Worm (Caenorhabditis elegans) whole organism, midembryonic: Measurements from ENCODE around the gene srp-8.

Source experiments
- T22C8.4 ChIP-seq: fragments of 200-800 bp; sonication (Bioruptor generic); IDR thresholded peaks from 2 replicates; pipeline ENCODE4 v1.3.6; 2022; ENCODE audit warnings: missing genetic modification characterization, missing compliant biosample characterization
- cog-1 ChIP-seq: sonication (generic microtip); optimal IDR thresholded peaks from 2 replicates; lab custom pipeline; 2016; ENCODE audit warnings: missing genetic modification characterization, missing compliant biosample characterization
- flt-1 ChIP-seq: fragments of 200-800 bp; sonication (Bioruptor generic); IDR thresholded peaks from 2 replicates; pipeline ENCODE4 v1.3.6; 2022; ENCODE audit warnings: missing genetic modification characterization, missing compliant biosample characterization
- klf-2 ChIP-seq: fragments of 200-800 bp; sonication (Bioruptor generic); conservative IDR thresholded peaks from 2 replicates; pipeline ENCODE4 v1.3.6; 2022; ENCODE audit warnings: missing genetic modification reagents, missing genetic modification characterization, missing compliant biosample characterization
- med-1 ChIP-seq: sonication (generic microtip); optimal IDR thresholded peaks from 2 replicates; lab custom pipeline; 2017; ENCODE audit warnings: missing genetic modification characterization, mild to moderate bottlenecking, missing compliant biosample characterization, antibody characterized with exemption, missing genetic modification reagents; ENCODE audit not compliant: insufficient read depth
- ref-1 ChIP-seq: fragments of 200-800 bp; sonication (Bioruptor generic); conservative IDR thresholded peaks from 2 replicates; pipeline ENCODE4 v1.3.6; 2022; ENCODE audit warnings: missing genetic modification reagents, missing genetic modification characterization, missing compliant biosample characterization
- ztf-23 ChIP-seq: fragments of 200-800 bp; sonication (Bioruptor generic); IDR thresholded peaks from 2 replicates; pipeline ENCODE4 v1.3.6; 2022; ENCODE audit warnings: missing genetic modification reagents, missing genetic modification characterization, missing compliant biosample characterization
- ztf-29 ChIP-seq: fragments of 200-800 bp; sonication (Bioruptor generic); IDR thresholded peaks from 2 replicates; pipeline ENCODE4 v1.3.6; 2022; ENCODE audit warnings: missing genetic modification reagents, missing genetic modification characterization, missing compliant biosample characterization

DNA sequence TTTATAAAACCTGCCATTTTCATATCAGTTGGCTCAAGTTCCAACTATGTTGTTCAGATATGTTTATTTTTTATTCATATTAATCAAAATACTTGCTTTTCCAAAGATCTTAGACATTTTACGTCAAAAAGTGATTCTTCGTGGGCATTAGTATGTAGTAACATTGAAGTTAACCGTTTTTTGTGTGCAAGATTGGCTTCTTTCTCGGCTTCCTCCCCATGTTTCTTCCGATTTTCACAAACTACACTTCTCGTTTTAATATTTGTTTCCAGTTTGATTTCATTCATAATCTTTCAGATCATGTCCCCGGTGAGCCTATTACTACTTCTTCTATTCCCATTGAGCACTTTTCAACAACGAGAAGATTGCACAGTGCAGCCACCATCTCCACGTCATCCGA, 26.0 kb upstream of the srp-8 start, which contains the start of gene sul-2:
- TF ChIP-seq ztf-29 (no peak), flt-1 (GFP tag; lab: Robert Waterston, UW) (no peak), ref-1 (GFP tag; lab: Robert Waterston, UW) (no peak), ztf-23 (GFP tag; lab: Robert Waterston, UW) (no peak), cog-1 (tag; lab: Kevin White, UChicago) (no peak), klf-2 (GFP tag; lab: Robert Waterston, UW) (no peak), med-1 (GFP tag; lab: Kevin White, UChicago) (no peak), T22C8.4 (GFP tag; lab: Robert Waterston, UW) (no peak)
